Worm (Caenorhabditis elegans) whole organism, young adult: ENCODE results near the gene gpa-9.

ENCODE experiments used
- F49E8.2 ChIP-seq: sonication (generic microtip); optimal IDR thresholded peaks from 3 replicates; lab custom pipeline; 2017; ENCODE audit warnings: missing genetic modification characterization, mild to moderate bottlenecking, missing compliant biosample characterization, antibody characterized with exemption, moderate library complexity; ENCODE audit not compliant: insufficient read depth
- Y53G8AR.9 ChIP-seq: fragments of 200-800 bp; sonication (Bioruptor generic); conservative IDR thresholded peaks from 2 replicates; pipeline ENCODE4 v1.3.6; 2022; ENCODE audit warnings: missing genetic modification reagents, missing genetic modification characterization, missing compliant biosample characterization
- Y67H2A.10 ChIP-seq: fragments of 200-800 bp; sonication (Bioruptor generic); conservative IDR thresholded peaks from 2 replicates; pipeline ENCODE4 v1.3.6; 2022; ENCODE audit warnings: missing genetic modification reagents, missing genetic modification characterization, missing compliant biosample characterization
- aptf-2 ChIP-seq: fragments of 200-800 bp; sonication (Bioruptor generic); conservative IDR thresholded peaks from 2 replicates; pipeline ENCODE4 v1.3.6; 2022; ENCODE audit warnings: missing genetic modification reagents, missing genetic modification characterization, missing compliant biosample characterization
- nhr-90 ChIP-seq: sonication (generic microtip); optimal IDR thresholded peaks from 2 replicates; lab custom pipeline; 2016; ENCODE audit warnings: missing genotype, mild to moderate bottlenecking, missing genetic modification characterization, missing compliant biosample characterization
- somi-1 ChIP-seq: fragments of 200-800 bp; sonication (Bioruptor generic); optimal IDR thresholded peaks from 2 replicates; lab custom pipeline; 2018; ENCODE audit warnings: mild to moderate bottlenecking, missing genetic modification characterization, missing compliant biosample characterization

ce11 chrV:12599510-12600242 is 49.4 kb downstream of the gpa-9 start, which contains the start of gene C14C10.5:
- TF ChIP-seq Y67H2A.10 (GFP tag; lab: Robert Waterston, UW) (no peak), aptf-2 (no peak), F49E8.2 (tag; lab: Kevin White, UChicago) (no peak), somi-1 (GFP tag; lab: Kevin White, UChicago) (no peak), nhr-90 (no peak), Y53G8AR.9 (GFP tag; lab: Robert Waterston, UW) (no peak)
